Worm (Caenorhabditis elegans) whole organism, L3 larva: ENCODE measurements around the gene F57A10.2.

Experiments used
- R02D3.7 ChIP-seq: fragments of 150-350 bp; optimal IDR thresholded peaks from 2 replicates; lab custom pipeline; 2014; ENCODE audit warnings: missing biosample characterization, missing genetic modification characterization
- ZK546.5 ChIP-seq: sonication (generic microtip); optimal IDR thresholded peaks from 2 replicates; lab custom pipeline; 2017; ENCODE audit warnings: missing biosample characterization, missing genetic modification characterization
- aly-2 ChIP-seq: fragments of 150-350 bp; optimal IDR thresholded peaks from 2 replicates; lab custom pipeline; 2014; ENCODE audit warnings: missing biosample characterization, missing genetic modification characterization
- ama-1 ChIP-seq: fragments of 150-350 bp; optimal IDR thresholded peaks from 2 replicates; lab custom pipeline; 2018
- ceh-9 ChIP-seq: sonication (generic microtip); optimal IDR thresholded peaks from 2 replicates; lab custom pipeline; 2018; ENCODE audit warnings: missing biosample characterization, missing genetic modification characterization
- daf-12 ChIP-seq: fragments of 150-350 bp; optimal IDR thresholded peaks from 2 replicates; lab custom pipeline; 2014; ENCODE audit warnings: missing biosample characterization, missing genetic modification reagents, missing genetic modification characterization
- egl-27 ChIP-seq: sonication (generic microtip); optimal IDR thresholded peaks from 4 replicates; lab custom pipeline; 2017; ENCODE audit warnings: missing biosample characterization, missing genetic modification reagents, missing genetic modification characterization
- elt-1 ChIP-seq: fragments of 150-350 bp; optimal IDR thresholded peaks from 2 replicates; lab custom pipeline; 2014; ENCODE audit warnings: missing biosample characterization, missing genetic modification characterization
- elt-3 ChIP-seq, 3 experiments: fragments of 150-350 bp in 1 of 3; sonication (generic microtip) in 2 of 3; optimal IDR thresholded peaks; 2 replicates in 2 of 3; 4 replicates in 1 of 3; lab custom pipeline; 2014 to 2017; ENCODE audit warnings: missing biosample characterization in 3 of 3, missing genetic modification characterization in 3 of 3
- fkh-10 ChIP-seq: sonication (generic microtip); optimal IDR thresholded peaks from 2 replicates; lab custom pipeline; 2017; ENCODE audit warnings: missing biosample characterization, missing genetic modification reagents, missing genetic modification characterization
- lin-39 ChIP-seq: fragments of 150-350 bp; optimal IDR thresholded peaks from 2 replicates; lab custom pipeline; 2018; ENCODE audit warnings: missing biosample characterization, missing genetic modification reagents, missing genetic modification characterization
- nfya-1 ChIP-seq: sonication (generic microtip); optimal IDR thresholded peaks from 2 replicates; lab custom pipeline; 2017; ENCODE audit warnings: missing genetic modification characterization, mild to moderate bottlenecking, missing compliant biosample characterization, antibody characterized with exemption, moderate library complexity; ENCODE audit not compliant: insufficient read depth
- nhr-237 ChIP-seq: fragments of 150-350 bp; optimal IDR thresholded peaks from 2 replicates; lab custom pipeline; 2014; ENCODE audit warnings: missing biosample characterization, missing genetic modification characterization
- ztf-11 ChIP-seq: fragments of 150-350 bp; optimal IDR thresholded peaks from 2 replicates; lab custom pipeline; 2014; ENCODE audit warnings: missing biosample characterization, missing genetic modification characterization

DNA sequence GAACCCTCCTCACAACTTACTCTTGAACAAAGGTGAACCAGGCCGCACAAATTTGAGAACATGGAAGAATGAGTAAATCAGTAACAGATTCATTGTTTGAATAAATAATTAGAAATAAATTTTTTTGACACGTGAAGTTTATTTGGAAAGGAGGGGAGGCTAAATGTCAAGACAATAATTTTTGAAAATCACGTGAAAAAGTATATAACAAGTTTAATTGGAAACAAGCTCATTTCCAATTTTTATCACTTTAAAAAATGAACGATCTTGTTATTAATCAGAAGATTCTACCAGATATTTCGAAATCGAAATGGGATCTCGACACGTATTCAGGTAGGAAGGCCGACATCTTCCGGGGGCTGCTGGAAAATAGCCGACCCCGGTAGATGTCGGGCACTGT, 39.8 kb upstream of the F57A10.2 start, which contains the start of the genes irld-57 and sfxn-1.3:
- no peak for TF ChIP-seq nfya-1 (tag; lab: Kevin White, UChicago)
- no peak for TF ChIP-seq R02D3.7 (tag; lab: Kevin White, UChicago)
- TF ChIP-seq nhr-237 (tag; lab: Kevin White, UChicago): no peak
- TF ChIP-seq ztf-11 (tag; lab: Kevin White, UChicago): no peak
- no peak for TF ChIP-seq daf-12 (tag; lab: Kevin White, UChicago)
- TF ChIP-seq ceh-9 (tag; lab: Kevin White, UChicago): no peak
- TF ChIP-seq fkh-10 (GFP tag; lab: Kevin White, UChicago): no peak
- no peak for TF ChIP-seq elt-3 (tag; optimal IDR thresholded peaks at IDR 0.05; lab: Kevin White, UChicago)
- TF ChIP-seq ZK546.5 (tag; lab: Kevin White, UChicago): no peak
- no peak for TF ChIP-seq lin-39 (tag; lab: Kevin White, UChicago)
- TF ChIP-seq egl-27 (tag; lab: Kevin White, UChicago): no peak
- TF ChIP-seq elt-1 (tag; lab: Kevin White, UChicago): no peak
- no peak for TF ChIP-seq ama-1 (lab: Kevin White, UChicago)
- no peak for TF ChIP-seq aly-2 (tag; lab: Kevin White, UChicago)
